Worm (Caenorhabditis elegans) whole organism, mixed stage, embryonic: ENCODE results near the gene Y110A2AL.2.

Source experiments
- mab-5 ChIP-seq: fragments of 150-350 bp; optimal IDR thresholded peaks from 2 replicates; lab custom pipeline; 2014; ENCODE audit warnings: missing biosample characterization, missing genetic modification characterization
- nhr-237 ChIP-seq: fragments of 150-350 bp; optimal IDR thresholded peaks from 2 replicates; lab custom pipeline; 2014; ENCODE audit warnings: missing biosample characterization, missing genetic modification characterization
- nhr-76 ChIP-seq: sonication (generic microtip); optimal IDR thresholded peaks from 2 replicates; lab custom pipeline; 2017; ENCODE audit warnings: missing biosample characterization, missing genetic modification characterization
- unc-62 ChIP-seq: fragments of 150-350 bp; optimal IDR thresholded peaks from 2 replicates; lab custom pipeline; 2014; ENCODE audit warnings: missing biosample characterization, missing genetic modification reagents, missing genetic modification characterization

- TF ChIP-seq mab-5 (tag; lab: Kevin White, UChicago) (no peak), nhr-237 (tag; lab: Kevin White, UChicago) (no peak), nhr-76 (tag; lab: Kevin White, UChicago) (no peak), unc-62 (GFP tag; lab: Kevin White, UChicago) (no peak)
Measured at ce11 chrII:2832098-2832497, 35.7 kb upstream of the Y110A2AL.2 start.
